Worm (Caenorhabditis elegans) whole organism, young adult: ENCODE measurements around the gene cav-1.

Experiments
- F10E7.11 ChIP-seq: sonication (generic microtip); optimal IDR thresholded peaks from 2 replicates; lab custom pipeline; 2017; ENCODE audit warnings: mild to moderate bottlenecking, missing genetic modification characterization, moderate library complexity, missing compliant biosample characterization
- F55B11.4 ChIP-seq: sonication (generic microtip); optimal IDR thresholded peaks from 2 replicates; lab custom pipeline; 2016; ENCODE audit warnings: missing compliant biosample characterization, missing genetic modification characterization, borderline replicate concordance; ENCODE audit not compliant: insufficient read depth
- ama-1 ChIP-seq, 3 experiments: fragments of 150-350 bp in 1 of 3; sonication (generic microtip) in 2 of 3; optimal IDR thresholded peaks; 2 replicates each; lab custom pipeline; 2014 to 2018; ENCODE audit warnings: missing biosample characterization in 2 of 3, missing genetic modification characterization in 2 of 3, missing genetic modification reagents in 2 of 3
- athp-1 ChIP-seq: sonication (generic microtip); optimal IDR thresholded peaks from 2 replicates; lab custom pipeline; 2017; ENCODE audit warnings: mild to moderate bottlenecking, missing genetic modification characterization, missing compliant biosample characterization
- attf-3 ChIP-seq: fragments of 200-800 bp; sonication (Bioruptor generic); conservative IDR thresholded peaks from 2 replicates; pipeline ENCODE4 v1.3.6; 2022; ENCODE audit warnings: missing genetic modification reagents, missing genetic modification characterization, missing compliant biosample characterization
- ceh-58 ChIP-seq: fragments of 200-800 bp; sonication (Bioruptor generic); IDR thresholded peaks from 2 replicates; pipeline ENCODE4 v1.3.6; 2022; ENCODE audit warnings: missing genetic modification characterization, missing compliant biosample characterization
- hlh-12 ChIP-seq: sonication (generic microtip); optimal IDR thresholded peaks from 2 replicates; lab custom pipeline; 2016; ENCODE audit warnings: missing genetic modification characterization, missing compliant biosample characterization
- hmg-20 ChIP-seq: fragments of 200-800 bp; sonication (Bioruptor generic); IDR thresholded peaks from 2 replicates; pipeline ENCODE4 v1.3.6; 2022; ENCODE audit warnings: missing genetic modification reagents, missing genetic modification characterization, missing compliant biosample characterization
- lin-40 ChIP-seq: sonication (generic microtip); optimal IDR thresholded peaks from 2 replicates; lab custom pipeline; 2016; ENCODE audit warnings: missing genetic modification characterization, mild to moderate bottlenecking, missing compliant biosample characterization, missing genotype, missing genetic modification reagents
- repo-1 ChIP-seq: sonication (generic microtip); optimal IDR thresholded peaks from 2 replicates; lab custom pipeline; 2017; ENCODE audit warnings: mild to moderate bottlenecking, missing genetic modification characterization, missing compliant biosample characterization
- sdz-38 ChIP-seq: sonication (generic microtip); optimal IDR thresholded peaks from 2 replicates; lab custom pipeline; 2016; ENCODE audit warnings: missing genotype, missing genetic modification characterization, missing compliant biosample characterization
- snpc-3.4 ChIP-seq: sonication (generic microtip); optimal IDR thresholded peaks from 2 replicates; lab custom pipeline; 2017; ENCODE audit warnings: missing genetic modification characterization, mild to moderate bottlenecking, missing compliant biosample characterization, antibody characterized with exemption, moderate library complexity, missing genotype, missing genetic modification reagents

DNA sequence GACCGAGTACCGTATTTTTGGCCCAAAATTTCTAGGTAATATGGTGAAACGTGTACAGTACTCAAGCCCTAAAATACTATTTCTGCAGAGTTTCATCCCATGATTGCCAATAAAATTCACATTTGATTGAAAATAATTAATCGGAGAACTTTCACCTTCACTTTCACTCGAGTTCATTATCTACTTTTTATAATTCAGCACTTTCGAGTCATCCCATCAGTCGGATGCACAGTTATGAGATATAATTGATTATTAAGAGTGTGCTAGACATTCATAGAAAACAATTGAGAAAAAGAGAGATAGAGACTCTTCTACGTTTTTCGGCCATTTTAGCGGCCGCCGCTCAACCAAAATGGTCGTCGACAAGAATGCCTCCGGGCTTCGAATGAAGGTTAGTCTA, 30.4 kb downstream of the cav-1 start, which contains the start of gene fat-3:
- TF ChIP-seq hmg-20 (GFP tag; lab: Robert Waterston, UW) (no peak), sdz-38 (tag; lab: Kevin White, UChicago) (no peak), repo-1 (tag; lab: Kevin White, UChicago) (no peak), F55B11.4 (tag; lab: Kevin White, UChicago) (no peak), ceh-58 (no peak), F10E7.11 (no peak), athp-1 (tag; lab: Kevin White, UChicago) (no peak), ama-1 (optimal IDR thresholded peaks at IDR 0.05; lab: Kevin White, UChicago) (no peak), ama-1 (GFP tag; optimal IDR thresholded peaks at IDR 0.05; lab: Kevin White, UChicago) (no peak), attf-3 (GFP tag; lab: Robert Waterston, UW) (no peak), snpc-3.4 (tag; lab: Kevin White, UChicago) (no peak), hlh-12 (tag; lab: Kevin White, UChicago) (no peak), lin-40 (no peak)
